Fruit fly (Drosophila melanogaster) Kc167 (cell line): ENCODE measurements around the gene CG3638.

Experiments used
- Myc ChIP-seq: fragments of >200 bp; optimal IDR thresholded peaks from 2 replicates; lab custom pipeline; 2017; ENCODE audit warnings: missing external identifiers
- h ChIP-seq: fragments of >200 bp; optimal IDR thresholded peaks from 3 replicates; lab custom pipeline; 2018; ENCODE audit warnings: missing external identifiers

- TF ChIP-seq h (lab: Kevin White, UChicago) (no peak), Myc (lab: Kevin White, UChicago) (no peak)
These were observed 52.7 kb downstream of the CG3638 start for dm6 chrX:1183742-1184141.
